Worm (Caenorhabditis elegans) whole organism, L4/young adult: ENCODE measurements around the gene C55A6.11.

ENCODE experiments used
- W03F9.2 ChIP-seq: fragments of 150-350 bp; optimal IDR thresholded peaks from 2 replicates; lab custom pipeline; 2014; ENCODE audit warnings: missing biosample characterization, missing genetic modification characterization
- dao-5 ChIP-seq: sonication (generic microtip); optimal IDR thresholded peaks from 2 replicates; lab custom pipeline; 2016; ENCODE audit warnings: missing genotype, missing genetic modification characterization, moderate library complexity, missing compliant biosample characterization
- him-1 ChIP-seq: sonication (generic microtip); optimal IDR thresholded peaks from 2 replicates; lab custom pipeline; 2016; ENCODE audit warnings: missing genotype, missing genetic modification reagents, missing genetic modification characterization, missing compliant biosample characterization

DNA sequence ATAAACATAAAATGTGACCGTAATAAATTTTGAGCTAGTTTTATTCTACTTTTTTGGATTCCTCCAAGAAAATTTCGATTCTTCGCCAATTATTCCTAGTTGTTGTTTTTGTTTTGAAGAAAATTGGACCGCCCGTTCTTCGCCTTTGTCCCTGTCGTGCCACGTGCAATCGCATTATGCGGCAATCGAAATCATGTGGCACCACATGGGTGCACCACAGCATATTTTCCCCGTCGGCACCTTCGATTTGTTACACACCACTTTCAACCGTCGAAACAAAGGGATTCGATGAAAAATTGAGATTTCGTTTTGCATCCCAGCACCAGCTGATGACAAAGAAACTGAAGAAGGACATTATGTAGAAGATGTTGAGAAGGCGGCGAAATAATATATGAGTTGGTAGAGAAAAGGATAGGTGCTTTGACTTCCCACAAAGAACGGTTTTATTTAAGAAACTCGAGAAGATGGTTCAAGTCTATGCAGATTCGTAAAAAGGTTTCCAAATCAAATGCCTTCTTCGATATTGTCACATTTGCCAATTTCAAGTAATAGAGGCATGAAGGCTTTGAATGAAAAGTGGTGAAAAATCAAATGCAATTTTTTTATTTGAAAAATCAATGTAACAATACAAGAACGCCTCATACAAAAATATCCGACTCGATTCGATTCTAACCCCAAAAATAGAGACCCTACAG lies 8.5 kb downstream of the C55A6.11 start:
- TF ChIP-seq him-1 (tag; lab: Kevin White, UChicago) (no peak), W03F9.2 (tag; lab: Kevin White, UChicago) (no peak), dao-5 (tag; lab: Kevin White, UChicago) (no peak)
